Fruit fly (Drosophila melanogaster) whole organism, pupa: ENCODE data around the gene Polr2F.

Experiments
- CG34367 ChIP-seq: fragments of 200-800 bp; sonication (Bioruptor generic); optimal IDR thresholded peaks from 2 replicates; lab custom pipeline; 2018; ENCODE audit warnings: missing biosample characterization, mild to moderate bottlenecking, missing genetic modification characterization
- CG8159 ChIP-seq: fragments of 200-800 bp; sonication (Bioruptor generic); optimal IDR thresholded peaks from 3 replicates; lab custom pipeline; 2018; ENCODE audit warnings: missing biosample characterization, mild to moderate bottlenecking, missing genetic modification characterization, moderate library complexity

dm6 chr3R:5412306-5412705, 40.7 kb downstream of the Polr2F start, which contains the start of gene Orco:
- no peak for TF ChIP-seq CG34367 (tag; lab: Kevin White, UChicago)
- no peak for TF ChIP-seq CG8159 (tag; lab: Kevin White, UChicago)
